Worm (Caenorhabditis elegans) whole organism, L2 larva: ENCODE results near the gene oac-6.

Experiments
- F13H6.1 ChIP-seq: sonication (generic microtip); optimal IDR thresholded peaks from 2 replicates; lab custom pipeline; 2016; ENCODE audit warnings: missing genetic modification characterization, missing compliant biosample characterization
- ZK546.5 ChIP-seq: sonication (generic microtip); optimal IDR thresholded peaks from 2 replicates; lab custom pipeline; 2017; ENCODE audit warnings: missing biosample characterization, missing genetic modification characterization
- alr-1 ChIP-seq: fragments of 150-350 bp; optimal IDR thresholded peaks from 2 replicates; lab custom pipeline; 2014; ENCODE audit warnings: missing biosample characterization, missing genetic modification characterization
- ama-1 ChIP-seq: fragments of 150-350 bp; optimal IDR thresholded peaks from 2 replicates; lab custom pipeline; 2018; ENCODE audit warnings: inconsistent platforms
- dmd-4 ChIP-seq: sonication (generic microtip); optimal IDR thresholded peaks from 2 replicates; lab custom pipeline; 2017; ENCODE audit warnings: missing biosample characterization, missing genetic modification characterization
- elt-3 ChIP-seq: sonication (generic microtip); optimal IDR thresholded peaks from 2 replicates; lab custom pipeline; 2017; ENCODE audit warnings: missing biosample characterization, missing genetic modification characterization
- lin-13 ChIP-seq: fragments of 150-350 bp; optimal IDR thresholded peaks from 2 replicates; lab custom pipeline; 2014; ENCODE audit warnings: missing biosample characterization, missing genetic modification reagents, missing genetic modification characterization
- mab-5 ChIP-seq: fragments of 150-350 bp; optimal IDR thresholded peaks from 2 replicates; lab custom pipeline; 2014; ENCODE audit warnings: missing biosample characterization, missing genetic modification characterization
- nhr-77 ChIP-seq: fragments of 150-350 bp; optimal IDR thresholded peaks from 2 replicates; lab custom pipeline; 2014; ENCODE audit warnings: missing biosample characterization, missing genetic modification characterization
- zag-1 ChIP-seq: fragments of 150-350 bp; optimal IDR thresholded peaks from 2 replicates; lab custom pipeline; 2014; ENCODE audit warnings: missing biosample characterization, missing genetic modification characterization

- TF ChIP-seq dmd-4: no peak
- TF ChIP-seq elt-3 (tag; lab: Kevin White, UChicago): no peak
- no peak for TF ChIP-seq ZK546.5 (tag; lab: Kevin White, UChicago)
- no peak for TF ChIP-seq F13H6.1 (tag; lab: Kevin White, UChicago)
- TF ChIP-seq lin-13: no peak
- TF ChIP-seq alr-1 (tag; lab: Kevin White, UChicago): no peak
- TF ChIP-seq ama-1 (lab: Kevin White, UChicago): no peak
- TF ChIP-seq zag-1: no peak
- no peak for TF ChIP-seq nhr-77
- TF ChIP-seq mab-5: no peak
Observed at ce11 chrV:16336326-16336725, 33.8 kb downstream of the oac-6 start, which contains the start of gene srw-87.
